Worm (Caenorhabditis elegans): ENCODE data around the gene W02A2.8.

Gene W02A2.8

ce11 chrIV:13358488-13358887, at the start of gene W02A2.8:
Gene W02A2.8 (minus strand): TSS chrIV:13358588.
- TF ChIP-seq zip-8 (tag; optimal IDR thresholded peaks at IDR 0.05): no peak
- no peak for TF ChIP-seq ham-2 (GFP tag; optimal IDR thresholded peaks at IDR 0.05)
- no peak for TF ChIP-seq bed-3 (GFP tag; optimal IDR thresholded peaks at IDR 0.05)
- TF ChIP-seq snpc-4 (tag; optimal IDR thresholded peaks at IDR 0.05): no peak
- no peak for TF ChIP-seq M03D4.4 (tag; optimal IDR thresholded peaks at IDR 0.05)
- TF ChIP-seq mls-2 (tag; optimal IDR thresholded peaks at IDR 0.05): no peak
- TF ChIP-seq flh-1 (GFP tag; optimal IDR thresholded peaks at IDR 0.05): no peak

- TF ChIP-seq nhr-237 (tag; optimal IDR thresholded peaks at IDR 0.05) (no peak), blmp-1 (tag; optimal IDR thresholded peaks at IDR 0.05) (peak; percentile 7)
Observed at ce11 chrIV:13408018-13408417, 49.6 kb upstream of the W02A2.8 start, which contains the start of gene Y62E10A.19. Gene Y62E10A.19 (minus strand): TSS chrIV:13408306.

ce11 chrIV:13400456-13401364, 42.3 kb upstream of the W02A2.8 start, which contains the start of the genes memi-2 and cyp-31A5:
Gene memi-2 (minus strand): TSS chrIV:13400506.
Gene cyp-31A5 (plus strand): TSS chrIV:13401289.
- no peak for TF ChIP-seq ceh-43 (GFP tag; optimal IDR thresholded peaks at IDR 0.05)
- no peak for TF ChIP-seq unc-62 (GFP tag; optimal IDR thresholded peaks at IDR 0.05)
- no peak for TF ChIP-seq tbx-8 (GFP tag; optimal IDR thresholded peaks at IDR 0.05)
- no peak for TF ChIP-seq nhr-12 (tag; optimal IDR thresholded peaks at IDR 0.05)
- no peak for TF ChIP-seq drap-1 (GFP tag; optimal IDR thresholded peaks at IDR 0.05)
- TF ChIP-seq flh-1 (GFP tag; optimal IDR thresholded peaks at IDR 0.05): no peak
- no peak for TF ChIP-seq bed-3 (GFP tag; optimal IDR thresholded peaks at IDR 0.05)
- no peak for TF ChIP-seq nhr-28 (tag; optimal IDR thresholded peaks at IDR 0.05)
- TF ChIP-seq elt-1 (tag; optimal IDR thresholded peaks at IDR 0.05; ENCODE audit: borderline replicate concordance, insufficient read depth): no peak
- TF ChIP-seq snpc-4 (tag; optimal IDR thresholded peaks at IDR 0.05): no peak
- TF ChIP-seq ceh-83 (GFP tag; optimal IDR thresholded peaks at IDR 0.05): no peak
- TF ChIP-seq nhr-76 (tag; optimal IDR thresholded peaks at IDR 0.05): no peak
- no peak for TF ChIP-seq elt-3 (tag; optimal IDR thresholded peaks at IDR 0.05)

ce11 chrIV:13398728-13399127, 40.3 kb upstream of the W02A2.8 start, which contains the start of gene Y62E10A.13:
Gene Y62E10A.13 (minus strand): TSS chrIV:13399053.
- TF ChIP-seq flh-1 (GFP tag; optimal IDR thresholded peaks at IDR 0.05) (no peak), elt-3 (tag; optimal IDR thresholded peaks at IDR 0.05) (no peak), nhr-12 (tag; optimal IDR thresholded peaks at IDR 0.05) (no peak), nhr-28 (tag; optimal IDR thresholded peaks at IDR 0.05) (no peak), M03D4.4 (tag; optimal IDR thresholded peaks at IDR 0.05) (no peak), snpc-4 (tag; optimal IDR thresholded peaks at IDR 0.05) (no peak), unc-120 (tag; optimal IDR thresholded peaks at IDR 0.05; ENCODE audit: poor library complexity, severe bottlenecking) (no peak), blmp-1 (tag; optimal IDR thresholded peaks at IDR 0.05) (no peak), unc-62 (GFP tag; optimal IDR thresholded peaks at IDR 0.05) (no peak)

- TF ChIP-seq M03D4.4 (tag; optimal IDR thresholded peaks at IDR 0.05) (no peak), pha-4 (tag; optimal IDR thresholded peaks at IDR 0.05) (no peak), unc-120 (tag; optimal IDR thresholded peaks at IDR 0.05; ENCODE audit: poor library complexity, severe bottlenecking) (no peak), snpc-4 (tag; optimal IDR thresholded peaks at IDR 0.05) (no peak), drap-1 (GFP tag; optimal IDR thresholded peaks at IDR 0.05) (no peak), nhr-76 (tag; optimal IDR thresholded peaks at IDR 0.05) (no peak), sem-2 (GFP tag; optimal IDR thresholded peaks at IDR 0.05) (no peak), ces-1 (GFP tag; optimal IDR thresholded peaks at IDR 0.05) (no peak), blmp-1 (tag; optimal IDR thresholded peaks at IDR 0.05) (no peak), mls-2 (tag; optimal IDR thresholded peaks at IDR 0.05) (no peak), tbx-8 (GFP tag; optimal IDR thresholded peaks at IDR 0.05) (no peak), nhr-12 (tag; optimal IDR thresholded peaks at IDR 0.05) (no peak), ceh-83 (GFP tag; optimal IDR thresholded peaks at IDR 0.05) (no peak), ceh-43 (GFP tag; optimal IDR thresholded peaks at IDR 0.05) (no peak), unc-39 (tag; optimal IDR thresholded peaks at IDR 0.05) (no peak), lsy-2 (tag; optimal IDR thresholded peaks at IDR 0.05) (no peak), zip-8 (tag; optimal IDR thresholded peaks at IDR 0.05) (no peak), lin-13 (tag; optimal IDR thresholded peaks at IDR 0.05) (no peak), ztf-11 (tag; optimal IDR thresholded peaks at IDR 0.05) (no peak), nhr-237 (tag; optimal IDR thresholded peaks at IDR 0.05) (no peak)
Observed at ce11 chrIV:13396375-13396774, 38.0 kb upstream of the W02A2.8 start.

All from whole organism, mixed stage, embryonic.